Worm (Caenorhabditis elegans): Measurements from ENCODE around the gene C25G6.1.

ce11 chrX:1293471-1293870 lies 22.8 kb downstream of the C25G6.1 start:
- no peak for TF ChIP-seq ceh-9 (tag; optimal IDR thresholded peaks at IDR 0.05)
- no peak for TF ChIP-seq lin-39 (tag; optimal IDR thresholded peaks at IDR 0.05)
- TF ChIP-seq nhr-25 (tag; optimal IDR thresholded peaks at IDR 0.05), result no peak
- TF ChIP-seq unc-62 (GFP tag; optimal IDR thresholded peaks at IDR 0.05), result no peak
- TF ChIP-seq R02D3.7 (tag; optimal IDR thresholded peaks at IDR 0.05), result no peak
- TF ChIP-seq ceh-28 (tag; optimal IDR thresholded peaks at IDR 0.05), result no peak
- no peak for TF ChIP-seq zag-1 (tag; optimal IDR thresholded peaks at IDR 0.05)
- TF ChIP-seq ama-1 (optimal IDR thresholded peaks at IDR 0.05), result no peak
- TF ChIP-seq nhr-237 (tag; optimal IDR thresholded peaks at IDR 0.05), result no peak
- no peak for TF ChIP-seq nhr-77 (tag; optimal IDR thresholded peaks at IDR 0.05)
- TF ChIP-seq nhr-76 (tag; optimal IDR thresholded peaks at IDR 0.05), result no peak
- no peak for TF ChIP-seq pha-4 (tag; optimal IDR thresholded peaks at IDR 0.05)
- TF ChIP-seq unc-39 (tag; optimal IDR thresholded peaks at IDR 0.05), result no peak

Measured in whole organism, L3 larva.